Fruit fly (Drosophila melanogaster): ENCODE data around the gene Pmvk.

The Pmvk gene

DNA sequence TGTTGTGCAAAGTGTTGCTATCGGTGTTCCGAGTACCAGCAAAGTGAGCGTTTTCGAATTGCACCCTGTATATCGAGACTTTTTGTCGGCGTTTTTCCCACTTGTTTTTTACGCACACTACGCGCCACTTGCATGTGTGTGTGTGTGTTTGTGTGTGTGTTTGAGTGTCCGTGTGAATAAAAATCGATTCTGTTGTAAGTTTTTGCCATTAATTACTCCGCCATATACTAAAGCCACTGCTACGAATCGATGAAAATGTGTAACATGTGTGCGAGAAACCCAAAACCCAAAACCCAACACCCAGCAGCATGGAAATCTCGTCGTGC, 7.1 kb upstream of the Pmvk start (continued):
- no peak for TF ChIP-seq CG8359 (GFP tag; optimal IDR thresholded peaks at IDR 0.05; ENCODE audit: borderline replicate concordance)
- TF ChIP-seq bab2 (GFP tag; optimal IDR thresholded peaks at IDR 0.05) = no peak
- no peak for TF ChIP-seq CG6654 (GFP tag; optimal IDR thresholded peaks at IDR 0.05)
- TF ChIP-seq CG9727 (GFP tag; optimal IDR thresholded peaks at IDR 0.05) = no peak
- TF ChIP-seq tna (GFP tag; IDR thresholded peaks at IDR 0.05; ENCODE audit: partially characterized antibody) = no peak
- no peak for TF ChIP-seq h (optimal IDR thresholded peaks at IDR 0.05)
- TF ChIP-seq Hr39 (optimal IDR thresholded peaks at IDR 0.05) = no peak
- TF ChIP-seq kni (GFP tag; optimal IDR thresholded peaks at IDR 0.05) = no peak
- 0 out of 2 replicates have a peak, but pooled peaks have one; percentile 2 for TF ChIP-seq E2f1 (GFP tag; IDR thresholded peaks at IDR 0.05)
- no peak; the same call in 3 of the 4 replicates for TF ChIP-seq chinmo (GFP tag; IDR thresholded peaks at IDR 0.05; ENCODE audit: partially characterized antibody)
- TF ChIP-seq CG34224 (GFP tag; IDR thresholded peaks at IDR 0.05; ENCODE audit: partially characterized antibody) = peak; percentile 5; the same call in 1 of the 3 replicates
- no peak; the same call in 2 of the 3 replicates for TF ChIP-seq CG34422 (GFP tag; IDR thresholded peaks at IDR 0.05)
- no peak for TF ChIP-seq CG18011 (GFP tag; optimal IDR thresholded peaks at IDR 0.05)
- TF ChIP-seq CG6854 (GFP tag; optimal IDR thresholded peaks at IDR 0.05) = no peak
- no peak for TF ChIP-seq lilli (GFP tag; optimal IDR thresholded peaks at IDR 0.05)
- TF ChIP-seq CG9609 (GFP tag; optimal IDR thresholded peaks at IDR 0.05) = no peak
- no peak for TF ChIP-seq CG33213 (GFP tag; optimal IDR thresholded peaks at IDR 0.05)
- no peak for TF ChIP-seq esg (GFP tag; conservative IDR thresholded peaks at IDR 0.05)
- TF ChIP-seq BtbVII (GFP tag; optimal IDR thresholded peaks at IDR 0.05) = peak; percentile 6
- TF ChIP-seq CG15514 (GFP tag; optimal IDR thresholded peaks at IDR 0.05) = no peak
- TF ChIP-seq slou (GFP tag; optimal IDR thresholded peaks at IDR 0.05) = no peak
- no peak for TF ChIP-seq sima (GFP tag; optimal IDR thresholded peaks at IDR 0.05)
- no peak for TF ChIP-seq CG17385 (GFP tag; optimal IDR thresholded peaks at IDR 0.05)
- TF ChIP-seq Dip2 (GFP tag; IDR thresholded peaks at IDR 0.05) = no peak
- TF ChIP-seq CG14965 (GFP tag; optimal IDR thresholded peaks at IDR 0.05; ENCODE audit: borderline replicate concordance) = no peak
- TF ChIP-seq CG32532 (GFP tag; IDR thresholded peaks at IDR 0.05) = 0 out of 2 replicates have a peak, but pooled peaks have one; percentile 3
- no peak for TF ChIP-seq CG14860 (GFP tag; IDR thresholded peaks at IDR 0.05; ENCODE audit: partially characterized antibody)
- no peak for TF ChIP-seq disco-r (GFP tag; optimal IDR thresholded peaks at IDR 0.05)
- TF ChIP-seq ind (GFP tag; optimal IDR thresholded peaks at IDR 0.05) = no peak
- TF ChIP-seq Sin3A (optimal IDR thresholded peaks at IDR 0.05) = peak; percentile 35

- peak; percentile 61 for TF ChIP-seq CG18011 (GFP tag; optimal IDR thresholded peaks at IDR 0.05)
- 0 out of 3 replicates have a peak, but pooled peaks have one; percentile 35 for TF ChIP-seq CG34224 (GFP tag; IDR thresholded peaks at IDR 0.05; ENCODE audit: partially characterized antibody)
- peak; percentile 15 for TF ChIP-seq YL-1 (GFP tag; optimal IDR thresholded peaks at IDR 0.05)
- 0 out of 3 replicates have a peak, but pooled peaks have one; percentile 18 for TF ChIP-seq ken (GFP tag; IDR thresholded peaks at IDR 0.05)
- TF ChIP-seq unpg (GFP tag; optimal IDR thresholded peaks at IDR 0.05) = peak; percentile 26
- peak; percentile 76 for TF ChIP-seq Dbx (GFP tag; IDR thresholded peaks at IDR 0.05)
- TF ChIP-seq CG9609 (GFP tag; optimal IDR thresholded peaks at IDR 0.05) = peak; percentile 60
- TF ChIP-seq al (GFP tag; IDR thresholded peaks at IDR 0.05) = peak; percentile 43; the same call in 1 of the 2 replicates
- TF ChIP-seq CG9932 (GFP tag; IDR thresholded peaks at IDR 0.05) = peak; percentile 69
- no peak for TF ChIP-seq z (GFP tag; IDR thresholded peaks at IDR 0.05)
- TF ChIP-seq Stat92E (GFP tag; optimal IDR thresholded peaks at IDR 0.05) = peak in 1 of 3 experiments; percentile 59
- no peak for TF ChIP-seq CG10565 (GFP tag; optimal IDR thresholded peaks at IDR 0.05)
- no peak for TF ChIP-seq Vsx1 (GFP tag; optimal IDR thresholded peaks at IDR 0.05)
- 0 out of 2 replicates have a peak, but pooled peaks have one; percentile 44 for TF ChIP-seq CG10321 (GFP tag; IDR thresholded peaks at IDR 0.05)
- TF ChIP-seq CG3838 (GFP tag; optimal IDR thresholded peaks at IDR 0.05) = no peak
- no peak for TF ChIP-seq CG12071 (GFP tag; optimal IDR thresholded peaks at IDR 0.05)
- TF ChIP-seq CG33557 (GFP tag; optimal IDR thresholded peaks at IDR 0.05) = no peak
- TF ChIP-seq CG11456 (GFP tag; IDR thresholded peaks at IDR 0.05) = peak; percentile 69; the same call in 2 of the 3 replicates
- TF ChIP-seq ERR (GFP tag; optimal IDR thresholded peaks at IDR 0.05) = peak; percentile 32
- peak; percentile 50 for TF ChIP-seq CG4282 (GFP tag; optimal IDR thresholded peaks at IDR 0.05)
- TF ChIP-seq CTCF (GFP tag; optimal IDR thresholded peaks at IDR 0.05) = no peak
- TF ChIP-seq mld (GFP tag; IDR thresholded peaks at IDR 0.05; ENCODE audit: partially characterized antibody) = no peak
- TF ChIP-seq CG14014 (GFP tag; IDR thresholded peaks at IDR 0.05) = peak; percentile 43; the same call in 1 of the 2 replicates
Observed at dm6 chr2L:19586436-19587333, 6.5 kb upstream of the Pmvk start, which contains the start of gene Lar. Lar (plus strand) TSS chr2L:19586623.

All from whole organism, embryonic.